Fruit fly (Drosophila melanogaster) whole organism, embryonic: ENCODE measurements around the gene Gr93d.

ENCODE experiments used
- Blimp-1 ChIP-seq: fragments of 200-800 bp; sonication (Bioruptor generic); optimal IDR thresholded peaks from 3 replicates; lab custom pipeline; 2018; ENCODE audit warnings: missing biosample characterization, missing genetic modification characterization, mild to moderate bottlenecking, moderate library complexity, missing genetic modification reagents
- CG10565 ChIP-seq: fragments of 200-800 bp; sonication (Bioruptor generic); optimal IDR thresholded peaks from 3 replicates; lab custom pipeline; 2016; ENCODE audit warnings: missing biosample characterization, mild to moderate bottlenecking, missing genetic modification characterization
- CG10959 ChIP-seq: fragments of 200-800 bp; sonication (Bioruptor generic); IDR thresholded peaks from 2 replicates; pipeline ENCODE4 v1.3.6; 2022; ENCODE audit warnings: missing biosample characterization, missing genetic modification characterization
- CG11504 ChIP-seq: fragments of 200-800 bp; sonication (Bioruptor generic); optimal IDR thresholded peaks from 3 replicates; lab custom pipeline; 2019; ENCODE audit warnings: missing biosample characterization, mild to moderate bottlenecking, missing genetic modification characterization, moderate library complexity
- CG12071 ChIP-seq: fragments of 200-800 bp; sonication (Bioruptor generic); optimal IDR thresholded peaks from 3 replicates; lab custom pipeline; 2018; ENCODE audit warnings: missing biosample characterization, mild to moderate bottlenecking, missing genetic modification characterization
- CG12659 ChIP-seq: fragments of 200-800 bp; sonication (Bioruptor generic); optimal IDR thresholded peaks from 3 replicates; lab custom pipeline; 2017; ENCODE audit warnings: mild to moderate bottlenecking, missing biosample characterization, missing genetic modification reagents, missing genetic modification characterization
- CG14050 ChIP-seq: fragments of 200-800 bp; sonication (Bioruptor generic); IDR thresholded peaks from 3 replicates; pipeline ENCODE4 v1.3.6; 2022; ENCODE audit warnings: missing biosample characterization, missing genetic modification characterization
- CG1529 ChIP-seq: fragments of 200-800 bp; sonication (Bioruptor generic); optimal IDR thresholded peaks from 3 replicates; lab custom pipeline; 2018; ENCODE audit warnings: missing biosample characterization, missing genetic modification characterization
- CG1602 ChIP-seq: fragments of 200-800 bp; sonication (Bioruptor generic); optimal IDR thresholded peaks from 3 replicates; lab custom pipeline; 2016; ENCODE audit warnings: missing biosample characterization, missing genetic modification characterization
- CG18262 ChIP-seq: fragments of 200-800 bp; optimal IDR thresholded peaks from 3 replicates; lab custom pipeline; 2019; ENCODE audit warnings: missing biosample characterization, mild to moderate bottlenecking, missing genetic modification characterization, moderate library complexity
- CG18476 ChIP-seq: fragments of 200-800 bp; sonication (Bioruptor generic); optimal IDR thresholded peaks from 2 replicates; lab custom pipeline; 2016; ENCODE audit warnings: missing biosample characterization, mild to moderate bottlenecking, missing genetic modification characterization
- CG2875 ChIP-seq: fragments of 200-800 bp; sonication (Bioruptor generic); optimal IDR thresholded peaks from 2 replicates; lab custom pipeline; 2017; ENCODE audit warnings: missing biosample characterization, mild to moderate bottlenecking, missing genetic modification characterization, missing genetic modification reagents
- CG3847 ChIP-seq: fragments of 200-800 bp; sonication (Bioruptor generic); IDR thresholded peaks from 2 replicates; pipeline ENCODE4 v1.3.6; 2022; ENCODE audit warnings: missing biosample characterization, missing genetic modification characterization
- CG6175 ChIP-seq: fragments of 200-800 bp; sonication (Bioruptor generic); IDR thresholded peaks from 3 replicates; pipeline ENCODE4 v1.3.6; 2022; ENCODE audit warnings: missing biosample characterization, missing genetic modification characterization
- CG6813 ChIP-seq: fragments of 200-800 bp; sonication (Bioruptor generic); optimal IDR thresholded peaks from 2 replicates; lab custom pipeline; 2017; ENCODE audit warnings: missing biosample characterization, missing genetic modification characterization, mild to moderate bottlenecking, moderate library complexity, missing genetic modification reagents
- Chrac-16 ChIP-seq: fragments of 200-800 bp; sonication (Bioruptor generic); optimal IDR thresholded peaks from 3 replicates; lab custom pipeline; 2016; ENCODE audit warnings: missing biosample characterization, missing genetic modification characterization
- D19A ChIP-seq: fragments of 200-800 bp; optimal IDR thresholded peaks from 3 replicates; lab custom pipeline; 2019; ENCODE audit warnings: missing biosample characterization, mild to moderate bottlenecking, missing genetic modification characterization, moderate library complexity
- Mad ChIP-seq: fragments of 200-800 bp; sonication (Bioruptor generic); optimal IDR thresholded peaks from 2 replicates; lab custom pipeline; 2016; ENCODE audit warnings: missing biosample characterization, missing genetic modification characterization
- Max ChIP-seq: fragments of 200-800 bp; sonication (Bioruptor generic); optimal IDR thresholded peaks from 2 replicates; lab custom pipeline; 2016; ENCODE audit warnings: missing biosample characterization, mild to moderate bottlenecking, missing genetic modification characterization
- Mes4 ChIP-seq: fragments of 200-800 bp; sonication (Bioruptor generic); optimal IDR thresholded peaks from 2 replicates; lab custom pipeline; 2016; ENCODE audit warnings: missing biosample characterization, missing genetic modification characterization
- Nf-YB ChIP-seq: fragments of 200-800 bp; sonication (Bioruptor generic); optimal IDR thresholded peaks from 3 replicates; lab custom pipeline; 2019; ENCODE audit warnings: missing biosample characterization, mild to moderate bottlenecking, missing genetic modification characterization, moderate library complexity
- PHDP ChIP-seq: fragments of 200-800 bp; sonication (Bioruptor generic); optimal IDR thresholded peaks from 3 replicates; lab custom pipeline; 2018; ENCODE audit warnings: missing biosample characterization, mild to moderate bottlenecking, missing genetic modification characterization, moderate library complexity
- Six4 ChIP-seq: fragments of 200-800 bp; sonication (Bioruptor generic); optimal IDR thresholded peaks from 2 replicates; lab custom pipeline; 2016; ENCODE audit warnings: missing biosample characterization, missing genetic modification characterization
- Sox100B ChIP-seq: fragments of 200-800 bp; sonication (Bioruptor generic); optimal IDR thresholded peaks from 3 replicates; lab custom pipeline; 2018; ENCODE audit warnings: missing biosample characterization, mild to moderate bottlenecking, missing genetic modification characterization
- bab2 ChIP-seq: fragments of 200-800 bp; sonication (Bioruptor generic); optimal IDR thresholded peaks from 2 replicates; lab custom pipeline; 2016; ENCODE audit warnings: missing biosample characterization, missing genetic modification characterization
- bbx ChIP-seq: fragments of 200-800 bp; sonication (Bioruptor generic); IDR thresholded peaks from 2 replicates; pipeline ENCODE4 v1.3.6; 2022; ENCODE audit warnings: missing biosample characterization, missing genetic modification characterization; ENCODE audit not compliant: partially characterized antibody
- bsh ChIP-seq, 2 experiments: fragments of 200-800 bp; sonication (Bioruptor generic); optimal IDR thresholded peaks; 2 replicates each; lab custom pipeline; 2017 to 2018; ENCODE audit warnings: mild to moderate bottlenecking in 2 of 2, missing biosample characterization in 2 of 2, missing genetic modification characterization in 2 of 2, moderate library complexity in 1 of 2
- corto ChIP-seq: fragments of 200-800 bp; sonication (Bioruptor generic); optimal IDR thresholded peaks from 2 replicates; lab custom pipeline; 2016; ENCODE audit warnings: missing biosample characterization, mild to moderate bottlenecking, missing genetic modification characterization, moderate library complexity
- croc ChIP-seq: fragments of 200-800 bp; sonication (Bioruptor generic); conservative IDR thresholded peaks from 3 replicates; pipeline ENCODE4 v1.3.6; 2022; ENCODE audit warnings: missing biosample characterization, missing genetic modification characterization
- dmrt99B ChIP-seq: fragments of 200-800 bp; sonication (Bioruptor generic); optimal IDR thresholded peaks from 2 replicates; lab custom pipeline; 2018; ENCODE audit warnings: missing biosample characterization, mild to moderate bottlenecking, missing genetic modification characterization, moderate library complexity
- fd96Cb ChIP-seq: fragments of 200-800 bp; sonication (Bioruptor generic); optimal IDR thresholded peaks from 2 replicates; lab custom pipeline; 2018; ENCODE audit warnings: missing biosample characterization, mild to moderate bottlenecking, missing genetic modification characterization, moderate library complexity
- gce ChIP-seq: fragments of 200-800 bp; sonication (Bioruptor generic); IDR thresholded peaks from 3 replicates; pipeline ENCODE4 v1.3.6; 2022; ENCODE audit warnings: missing biosample characterization, missing genetic modification characterization
- gcm ChIP-seq: fragments of 200-800 bp; sonication (Bioruptor generic); optimal IDR thresholded peaks from 2 replicates; lab custom pipeline; 2019; ENCODE audit warnings: missing biosample characterization, mild to moderate bottlenecking, missing genetic modification characterization, moderate library complexity
- grau ChIP-seq: fragments of 200-800 bp; optimal IDR thresholded peaks from 3 replicates; lab custom pipeline; 2019; ENCODE audit warnings: missing biosample characterization, mild to moderate bottlenecking, missing genetic modification characterization, moderate library complexity
- grn ChIP-seq: fragments of 200-800 bp; sonication (Bioruptor generic); optimal IDR thresholded peaks from 3 replicates; lab custom pipeline; 2017; ENCODE audit warnings: missing biosample characterization, missing genetic modification characterization
- hb ChIP-seq: fragments of 200-800 bp; sonication (Bioruptor generic); IDR thresholded peaks from 3 replicates; pipeline ENCODE4 v1.3.6; 2022; ENCODE audit warnings: missing biosample characterization, missing genetic modification characterization; ENCODE audit not compliant: partially characterized antibody
- her ChIP-seq: fragments of 200-800 bp; sonication (Bioruptor generic); optimal IDR thresholded peaks from 2 replicates; lab custom pipeline; 2016; ENCODE audit warnings: missing biosample characterization, missing genetic modification characterization
- jing ChIP-seq: fragments of 200-800 bp; sonication (Bioruptor generic); optimal IDR thresholded peaks from 2 replicates; lab custom pipeline; 2018; ENCODE audit warnings: missing biosample characterization, mild to moderate bottlenecking, missing genetic modification characterization
- lov ChIP-seq, 2 experiments: fragments of 200-800 bp in 1 of 2; fragments of >200 bp in 1 of 2; sonication (Bioruptor generic) in 1 of 2; IDR thresholded peaks in 1 of 2; optimal IDR thresholded peaks in 1 of 2; 2 replicates in 1 of 2; 3 replicates in 1 of 2; pipeline versions ENCODE4 v1.3.6 to Lab custom; 2017 to 2022; ENCODE audit warnings: missing biosample characterization in 1 of 2, missing genetic modification characterization in 1 of 2
- row ChIP-seq: fragments of 200-800 bp; sonication (Bioruptor generic); IDR thresholded peaks from 3 replicates; pipeline ENCODE4 v1.3.6; 2022; ENCODE audit warnings: missing biosample characterization, missing genetic modification characterization
- trem ChIP-seq: fragments of 200-800 bp; optimal IDR thresholded peaks from 3 replicates; lab custom pipeline; 2019; ENCODE audit warnings: missing biosample characterization, mild to moderate bottlenecking, missing genetic modification characterization, moderate library complexity
- twi ChIP-seq: fragments of 200-800 bp; optimal IDR thresholded peaks from 2 replicates; lab custom pipeline; 2019; ENCODE audit warnings: missing biosample characterization, mild to moderate bottlenecking, missing genetic modification characterization, moderate library complexity
- vvl ChIP-seq: fragments of 200-800 bp; sonication (Bioruptor generic); IDR thresholded peaks from 2 replicates; pipeline ENCODE4 v1.3.6; 2022; ENCODE audit warnings: missing biosample characterization, missing genetic modification characterization
- zen ChIP-seq: fragments of 200-800 bp; sonication (Bioruptor generic); optimal IDR thresholded peaks from 3 replicates; lab custom pipeline; 2018; ENCODE audit warnings: missing biosample characterization, mild to moderate bottlenecking, missing genetic modification characterization, moderate library complexity

The Gr93d gene

DNA sequence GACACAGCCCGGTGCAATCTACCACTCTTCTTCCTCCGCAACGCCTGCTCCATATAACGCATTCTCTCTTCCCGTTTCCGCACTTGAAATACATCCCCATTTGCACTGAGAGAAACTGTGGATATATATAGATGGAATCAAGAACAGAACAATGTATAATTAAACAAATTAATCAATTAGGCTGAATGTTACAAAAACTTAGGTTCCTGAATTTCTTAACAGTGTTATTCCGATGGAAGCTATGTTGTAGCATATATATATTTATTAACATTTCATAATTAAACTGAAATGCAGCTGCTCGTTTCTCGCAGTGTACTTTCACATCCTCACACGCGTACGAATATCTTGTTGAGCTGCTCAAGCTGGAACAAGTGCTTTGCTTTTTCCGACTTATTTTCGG is 13.1 kb upstream of the Gr93d start (continued):
- peak; percentile 47 for TF ChIP-seq zen (tag; lab: Kevin White, UChicago)
- TF ChIP-seq D19A (tag; lab: Kevin White, UChicago), result peak; percentile 44
- 0 out of 2 replicates have a peak, but pooled peaks have one; percentile 29 for TF ChIP-seq CG3847 (GFP tag; lab: Robert Waterston, UW)
- TF ChIP-seq gce (GFP tag; lab: Robert Waterston, UW), result 0 out of 3 replicates have a peak, but pooled peaks have one; percentile 37
- TF ChIP-seq CG18262 (tag; lab: Kevin White, UChicago), result peak; percentile 80
- peak; percentile 49 for TF ChIP-seq Blimp-1 (GFP tag; lab: Kevin White, UChicago)
- peak; percentile 38 for TF ChIP-seq Sox100B
- peak; percentile 36 for TF ChIP-seq CG10959 (GFP tag; lab: Robert Waterston, UW)
- peak; percentile 12 for TF ChIP-seq Nf-YB (GFP tag; lab: Kevin White, UChicago)
- TF ChIP-seq CG12071 (GFP tag; lab: Kevin White, UChicago), result no peak
- peak; percentile 24 for TF ChIP-seq twi
- peak; percentile 54 for TF ChIP-seq CG11504 (tag; lab: Kevin White, UChicago)
- peak; percentile 57 for TF ChIP-seq grau
- TF ChIP-seq Six4 (GFP tag; lab: Kevin White, UChicago), result peak; percentile 22
- peak; percentile 13 for TF ChIP-seq CG12659
- TF ChIP-seq bbx (GFP tag; lab: Robert Waterston, UW), result no peak
- peak; percentile 23 for TF ChIP-seq fd96Cb (tag; lab: Kevin White, UChicago)
- TF ChIP-seq CG6175, result no peak
- peak; percentile 52 for TF ChIP-seq dmrt99B
- TF ChIP-seq Max, result peak; percentile 19
- TF ChIP-seq grn (GFP tag; lab: Kevin White, UChicago), result no peak
- TF ChIP-seq CG1602 (GFP tag; lab: Kevin White, UChicago), result peak; percentile 32
- TF ChIP-seq CG1529 (GFP tag; lab: Kevin White, UChicago), result peak; percentile 40
- TF ChIP-seq hb (GFP tag; lab: Robert Waterston, UW), result no peak
- no peak for TF ChIP-seq lov (optimal IDR thresholded peaks at IDR 0.05; lab: Kevin White, UChicago)
- no peak for TF ChIP-seq lov (GFP tag; IDR thresholded peaks at IDR 0.05; lab: Robert Waterston, UW)
- peak; percentile 62 for TF ChIP-seq PHDP (tag; lab: Kevin White, UChicago)
- no peak for TF ChIP-seq her
- no peak for TF ChIP-seq CG10565 (GFP tag; lab: Kevin White, UChicago)
- TF ChIP-seq CG6813 (GFP tag; lab: Kevin White, UChicago), result no peak
- no peak for TF ChIP-seq Mes4 (GFP tag; lab: Kevin White, UChicago)
- peak; percentile 45; the same call in 2 of the 3 replicates for TF ChIP-seq croc (GFP tag; lab: Robert Waterston, UW)
- TF ChIP-seq CG2875 (GFP tag; lab: Kevin White, UChicago), result peak; percentile 16
- peak; percentile 46 for TF ChIP-seq trem
- TF ChIP-seq jing (GFP tag; lab: Kevin White, UChicago), result peak; percentile 27
- peak; percentile 51 for TF ChIP-seq Chrac-16 (GFP tag; lab: Kevin White, UChicago)
- peak; percentile 61 to 75 for TF ChIP-seq bsh (GFP tag; optimal IDR thresholded peaks at IDR 0.05; lab: Kevin White, UChicago)
- peak; percentile 18 for TF ChIP-seq CG18476 (GFP tag; lab: Kevin White, UChicago)
- peak; percentile 30 for TF ChIP-seq Mad
- peak; percentile 68 for TF ChIP-seq gcm (GFP tag; lab: Kevin White, UChicago)
- peak; percentile 47 for TF ChIP-seq bab2 (GFP tag; lab: Kevin White, UChicago)
- no peak for TF ChIP-seq CG14050 (GFP tag; lab: Robert Waterston, UW)
- TF ChIP-seq corto (GFP tag; lab: Kevin White, UChicago), result peak; percentile 93
- TF ChIP-seq vvl (GFP tag; lab: Robert Waterston, UW), result peak; percentile 44; the same call in 1 of the 2 replicates
- TF ChIP-seq row, result peak; percentile 64
